Fruit fly (Drosophila melanogaster): ENCODE data around the gene CG4613.

- no peak for TF ChIP-seq CG6792 (GFP tag; optimal IDR thresholded peaks at IDR 0.05)
- no peak for TF ChIP-seq OdsH (GFP tag; optimal IDR thresholded peaks at IDR 0.05)
- TF ChIP-seq CG32006 (GFP tag; optimal IDR thresholded peaks at IDR 0.05), result peak; percentile 2
- TF ChIP-seq Blimp-1 (GFP tag; optimal IDR thresholded peaks at IDR 0.05), result no peak
- no peak for TF ChIP-seq salr (GFP tag; optimal IDR thresholded peaks at IDR 0.05)
- TF ChIP-seq CG6163 (GFP tag; IDR thresholded peaks at IDR 0.05), result peak; percentile 51; the same call in 2 of the 3 replicates
- TF ChIP-seq CG6854 (GFP tag; optimal IDR thresholded peaks at IDR 0.05), result no peak
- TF ChIP-seq ss (GFP tag; optimal IDR thresholded peaks at IDR 0.05), result peak; percentile 28 to 36
- TF ChIP-seq CG34406 (GFP tag; optimal IDR thresholded peaks at IDR 0.05), result no peak
- no peak for TF ChIP-seq lz (GFP tag; optimal IDR thresholded peaks at IDR 0.05)
- no peak for TF ChIP-seq topi (GFP tag; optimal IDR thresholded peaks at IDR 0.05)
Measured at dm6 chr3L:14481397-14481796, 40.1 kb downstream of the CG4613 start.

Data from whole organism, prepupa.